Worm (Caenorhabditis elegans): Measurements from ENCODE around the gene ins-23.

Gene ins-23

ce11 chrIII:9991324-9991723 lies 36.7 kb upstream of the ins-23 start:
- TF ChIP-seq ceh-2 (tag; optimal IDR thresholded peaks at IDR 0.05) (no peak), pat-9 (tag; optimal IDR thresholded peaks at IDR 0.05) (no peak), sox-2 (GFP tag; IDR thresholded peaks at IDR 0.05) (no peak), ztf-16 (tag; optimal IDR thresholded peaks at IDR 0.05) (no peak), T23F11.4 (GFP tag; optimal IDR thresholded peaks at IDR 0.05) (no peak)

- TF ChIP-seq pqm-1 (tag; optimal IDR thresholded peaks at IDR 0.05) = no peak
Observed at ce11 chrIII:9993535-9993934, 34.5 kb upstream of the ins-23 start, which contains the start of gene C05B5.4. Gene C05B5.4 (plus strand): TSS chrIII:9993885.

- TF ChIP-seq ceh-30 (tag; optimal IDR thresholded peaks at IDR 0.05) (no peak), dmd-4 (tag; optimal IDR thresholded peaks at IDR 0.05; ENCODE audit: borderline replicate concordance) (no peak), lin-11 (tag; optimal IDR thresholded peaks at IDR 0.05) (no peak), ets-4 (tag; optimal IDR thresholded peaks at IDR 0.05) (no peak)
Observed at ce11 chrIII:9997890-9998289, 30.2 kb upstream of the ins-23 start, which contains the start of gene pqn-8. Gene pqn-8 (minus strand): TSS chrIII:9997990.

- no peak for TF ChIP-seq lin-11 (tag; optimal IDR thresholded peaks at IDR 0.05)
- TF ChIP-seq ceh-19 (GFP tag; optimal IDR thresholded peaks at IDR 0.05) = no peak
- TF ChIP-seq dmd-4 (tag; optimal IDR thresholded peaks at IDR 0.05; ENCODE audit: borderline replicate concordance) = no peak
- no peak for TF ChIP-seq pag-3 (tag; optimal IDR thresholded peaks at IDR 0.05; ENCODE audit: borderline replicate concordance)
- no peak for TF ChIP-seq hlh-15 (tag; optimal IDR thresholded peaks at IDR 0.05)
- TF ChIP-seq elt-4 (tag; optimal IDR thresholded peaks at IDR 0.05) = no peak
- no peak for TF ChIP-seq sdc-2 (tag; optimal IDR thresholded peaks at IDR 0.05)
- TF ChIP-seq npax-4 (tag; optimal IDR thresholded peaks at IDR 0.05) = no peak
- TF ChIP-seq syd-9 (tag; optimal IDR thresholded peaks at IDR 0.05) = no peak
Observed at ce11 chrIII:9999235-9999634, 28.8 kb upstream of the ins-23 start, which contains the start of gene C05B5.17. Gene C05B5.17 (minus strand): TSS chrIII:9999335.

ce11 chrIII:10000428-10000827 lies 27.6 kb upstream of the ins-23 start, which contains the start of gene C05B5.2:
Gene C05B5.2 (minus strand): TSS chrIII:10000528.
- TF ChIP-seq sox-4 (tag; optimal IDR thresholded peaks at IDR 0.05) (no peak), tbx-7 (tag; optimal IDR thresholded peaks at IDR 0.05) (no peak), ceh-6 (GFP tag; optimal IDR thresholded peaks at IDR 0.05) (no peak), dmd-4 (tag; optimal IDR thresholded peaks at IDR 0.05; ENCODE audit: borderline replicate concordance) (no peak), C38D4.7 (GFP tag; optimal IDR thresholded peaks at IDR 0.05) (no peak), unc-55 (GFP tag; optimal IDR thresholded peaks at IDR 0.05) (no peak), hlh-15 (tag; optimal IDR thresholded peaks at IDR 0.05) (no peak), ets-4 (tag; optimal IDR thresholded peaks at IDR 0.05) (no peak), pat-9 (tag; optimal IDR thresholded peaks at IDR 0.05) (no peak), ceh-31 (tag; optimal IDR thresholded peaks at IDR 0.05) (no peak)

ce11 chrIII:10001060-10001459 lies 27.0 kb upstream of the ins-23 start, which contains the start of gene C05B5.5:
Gene C05B5.5 (plus strand): TSS chrIII:10001360.
- no peak for TF ChIP-seq hlh-6 (tag; optimal IDR thresholded peaks at IDR 0.05)
- TF ChIP-seq mec-3 (tag; optimal IDR thresholded peaks at IDR 0.05; ENCODE audit: borderline replicate concordance) = no peak
- no peak for TF ChIP-seq ceh-14 (tag; optimal IDR thresholded peaks at IDR 0.05)
- no peak for TF ChIP-seq T23F11.4 (GFP tag; optimal IDR thresholded peaks at IDR 0.05)
- no peak for TF ChIP-seq ceh-6 (GFP tag; optimal IDR thresholded peaks at IDR 0.05)

ce11 chrIII:10004213-10004612 lies 23.8 kb upstream of the ins-23 start, which contains the start of gene C05B5.11:
Gene C05B5.11 (plus strand): TSS chrIII:10004513.
- TF ChIP-seq elt-2 (tag; optimal IDR thresholded peaks at IDR 0.05) (no peak), madf-2 (tag; optimal IDR thresholded peaks at IDR 0.05) (no peak), pha-2 (tag; optimal IDR thresholded peaks at IDR 0.05) (no peak), hlh-30 (tag; optimal IDR thresholded peaks at IDR 0.05; ENCODE audit: insufficient read depth) (no peak), mec-3 (tag; optimal IDR thresholded peaks at IDR 0.05; ENCODE audit: borderline replicate concordance) (no peak), pqm-1 (tag; optimal IDR thresholded peaks at IDR 0.05) (no peak)

Data from whole organism, late embryonic.